Fruit fly (Drosophila melanogaster) whole organism, adult: ENCODE results near the gene CG34117.

Experiments
- CG11617 ChIP-seq: fragments of 200-800 bp; sonication (Bioruptor generic); optimal IDR thresholded peaks from 2 replicates; lab custom pipeline; 2017; ENCODE audit warnings: mild to moderate bottlenecking, missing biosample characterization, missing genetic modification reagents, missing genetic modification characterization
- CG1620 ChIP-seq: fragments of 200-800 bp; sonication (Bioruptor generic); optimal IDR thresholded peaks from 2 replicates; lab custom pipeline; 2016; ENCODE audit warnings: missing biosample characterization, missing genetic modification characterization
- bab1 ChIP-seq: fragments of 200-800 bp; sonication (Bioruptor generic); optimal IDR thresholded peaks from 3 replicates; lab custom pipeline; 2019; ENCODE audit warnings: missing biosample characterization, mild to moderate bottlenecking, missing genetic modification characterization, moderate library complexity
- kay ChIP-seq: fragments of 200-800 bp; sonication (Bioruptor generic); peaks from one replicate; lab custom pipeline; 2016; ENCODE audit warnings: missing biosample characterization, missing genetic modification characterization, borderline replicate concordance

dm6 chr3R:9428189-9428699, 28.4 kb upstream of the CG34117 start:
- TF ChIP-seq bab1 (GFP tag; lab: Kevin White, UChicago), result peak; percentile 34
- no peak for TF ChIP-seq CG1620 (GFP tag; lab: Kevin White, UChicago)
- TF ChIP-seq CG11617 (GFP tag; lab: Kevin White, UChicago), result peak; percentile 43
- no peak for TF ChIP-seq kay (GFP tag; lab: Kevin White, UChicago)
